Worm (Caenorhabditis elegans) whole organism, young adult: ENCODE measurements around the gene gly-13.

Experiments used
- B0261.1 ChIP-seq: sonication (generic microtip); optimal IDR thresholded peaks from 2 replicates; lab custom pipeline; 2016; ENCODE audit warnings: mild to moderate bottlenecking, missing genetic modification characterization, moderate library complexity, missing compliant biosample characterization
- C17E4.6 ChIP-seq: fragments of 200-800 bp; sonication (Bioruptor generic); IDR thresholded peaks from 2 replicates; pipeline ENCODE4 v1.3.6; 2022; ENCODE audit warnings: missing genetic modification reagents, missing genetic modification characterization, missing compliant biosample characterization
- D2030.7 ChIP-seq: fragments of 200-800 bp; sonication (Bioruptor generic); IDR thresholded peaks from 2 replicates; pipeline ENCODE4 v1.3.6; 2022; ENCODE audit warnings: missing genetic modification reagents, missing genetic modification characterization, missing compliant biosample characterization
- F23B12.7 ChIP-seq: sonication (generic microtip); optimal IDR thresholded peaks from 2 replicates; lab custom pipeline; 2017; ENCODE audit warnings: missing genetic modification characterization, mild to moderate bottlenecking, missing compliant biosample characterization, antibody characterized with exemption, moderate library complexity; ENCODE audit not compliant: insufficient read depth
- F33H1.4 ChIP-seq: fragments of 200-800 bp; sonication (Bioruptor generic); IDR thresholded peaks from 2 replicates; pipeline ENCODE4 v1.3.6; 2022; ENCODE audit warnings: missing genetic modification reagents, missing genetic modification characterization, missing compliant biosample characterization
- F39B2.1 ChIP-seq: fragments of 200-800 bp; sonication (Bioruptor generic); IDR thresholded peaks from 2 replicates; pipeline ENCODE4 v1.3.6; 2022; ENCODE audit warnings: missing genetic modification reagents, missing genetic modification characterization, missing compliant biosample characterization
- F49E8.2 ChIP-seq: sonication (generic microtip); optimal IDR thresholded peaks from 3 replicates; lab custom pipeline; 2017; ENCODE audit warnings: missing genetic modification characterization, mild to moderate bottlenecking, missing compliant biosample characterization, antibody characterized with exemption, moderate library complexity; ENCODE audit not compliant: insufficient read depth
- Y53G8AR.9 ChIP-seq: fragments of 200-800 bp; sonication (Bioruptor generic); conservative IDR thresholded peaks from 2 replicates; pipeline ENCODE4 v1.3.6; 2022; ENCODE audit warnings: missing genetic modification reagents, missing genetic modification characterization, missing compliant biosample characterization
- Y56A3A.18 ChIP-seq: fragments of 200-800 bp; sonication (Bioruptor generic); IDR thresholded peaks from 2 replicates; pipeline ENCODE4 v1.3.6; 2022; ENCODE audit warnings: missing genetic modification reagents, missing genetic modification characterization, missing compliant biosample characterization
- Y79H2A.3 ChIP-seq: fragments of 200-800 bp; sonication (Bioruptor generic); conservative IDR thresholded peaks from 2 replicates; pipeline ENCODE4 v1.3.6; 2022; ENCODE audit warnings: missing genetic modification reagents, missing genetic modification characterization, missing compliant biosample characterization
- ZK185.1 ChIP-seq: sonication (generic microtip); optimal IDR thresholded peaks from 2 replicates; lab custom pipeline; 2016; ENCODE audit warnings: mild to moderate bottlenecking, missing genetic modification characterization, missing compliant biosample characterization; ENCODE audit not compliant: poor library complexity, severe bottlenecking
- ama-1 ChIP-seq, 3 experiments: fragments of 150-350 bp in 1 of 3; sonication (generic microtip) in 2 of 3; optimal IDR thresholded peaks; 2 replicates each; lab custom pipeline; 2014 to 2018; ENCODE audit warnings: missing biosample characterization in 2 of 3, missing genetic modification characterization in 2 of 3, missing genetic modification reagents in 2 of 3
- aptf-3 ChIP-seq: fragments of 200-800 bp; sonication (Bioruptor generic); IDR thresholded peaks from 2 replicates; pipeline ENCODE4 v1.3.6; 2022; ENCODE audit warnings: missing genetic modification characterization, missing compliant biosample characterization
- atf-7 ChIP-seq: sonication (generic microtip); optimal IDR thresholded peaks from 2 replicates; lab custom pipeline; 2017; ENCODE audit warnings: mild to moderate bottlenecking, missing genetic modification characterization, missing compliant biosample characterization
- attf-3 ChIP-seq: fragments of 200-800 bp; sonication (Bioruptor generic); conservative IDR thresholded peaks from 2 replicates; pipeline ENCODE4 v1.3.6; 2022; ENCODE audit warnings: missing genetic modification reagents, missing genetic modification characterization, missing compliant biosample characterization
- attf-5 ChIP-seq: fragments of 200-800 bp; sonication (Bioruptor generic); optimal IDR thresholded peaks from 2 replicates; lab custom pipeline; 2018; ENCODE audit warnings: mild to moderate bottlenecking, missing genetic modification characterization, missing compliant biosample characterization
- ccch-3 ChIP-seq: fragments of 200-800 bp; sonication (Bioruptor generic); optimal IDR thresholded peaks from 2 replicates; lab custom pipeline; 2018; ENCODE audit warnings: mild to moderate bottlenecking, missing genetic modification characterization, missing compliant biosample characterization
- cebp-1 ChIP-seq, 2 experiments: fragments of 200-800 bp in 1 of 2; sonication (Bioruptor generic) in 1 of 2; sonication (generic microtip) in 1 of 2; IDR thresholded peaks in 1 of 2; optimal IDR thresholded peaks in 1 of 2; 2 replicates each; pipeline versions ENCODE4 v1.3.6 to Lab custom; 2017 to 2022; ENCODE audit warnings: missing compliant biosample characterization in 2 of 2, missing genetic modification characterization in 2 of 2, mild to moderate bottlenecking in 1 of 2, missing genetic modification reagents in 1 of 2, moderate library complexity in 1 of 2
- cebp-2 ChIP-seq: fragments of 200-800 bp; sonication (Bioruptor generic); IDR thresholded peaks from 2 replicates; pipeline ENCODE4 v1.3.6; 2022; ENCODE audit warnings: missing genetic modification characterization, missing compliant biosample characterization
- ceh-91 ChIP-seq: fragments of 200-800 bp; sonication (Bioruptor generic); IDR thresholded peaks from 2 replicates; pipeline ENCODE4 v1.3.6; 2022; ENCODE audit warnings: missing genetic modification reagents, missing genetic modification characterization, missing compliant biosample characterization
- dpff-1 ChIP-seq: sonication (generic microtip); optimal IDR thresholded peaks from 2 replicates; lab custom pipeline; 2017; ENCODE audit warnings: mild to moderate bottlenecking, missing genetic modification characterization, missing compliant biosample characterization
- efl-1 ChIP-seq: fragments of 150-350 bp; optimal IDR thresholded peaks from 2 replicates; lab custom pipeline; 2014; ENCODE audit warnings: missing biosample characterization, missing genetic modification reagents, missing genetic modification characterization
- ets-4 ChIP-seq: fragments of 200-800 bp; sonication (Bioruptor generic); optimal IDR thresholded peaks from 2 replicates; lab custom pipeline; 2018; ENCODE audit warnings: mild to moderate bottlenecking, missing genetic modification characterization, missing compliant biosample characterization
- hmg-1.2 ChIP-seq: fragments of 200-800 bp; sonication (Bioruptor generic); IDR thresholded peaks from 2 replicates; pipeline ENCODE4 v1.3.6; 2022; ENCODE audit warnings: missing genetic modification reagents, missing genetic modification characterization, missing compliant biosample characterization
- hmg-20 ChIP-seq: fragments of 200-800 bp; sonication (Bioruptor generic); IDR thresholded peaks from 2 replicates; pipeline ENCODE4 v1.3.6; 2022; ENCODE audit warnings: missing genetic modification reagents, missing genetic modification characterization, missing compliant biosample characterization
- let-607 ChIP-seq, 2 experiments: fragments of 200-800 bp in 1 of 2; sonication (Bioruptor generic) in 1 of 2; sonication (generic microtip) in 1 of 2; optimal IDR thresholded peaks; 2 replicates each; lab custom pipeline; 2016 to 2018; ENCODE audit warnings: mild to moderate bottlenecking in 2 of 2, missing compliant biosample characterization in 2 of 2, missing genetic modification characterization in 2 of 2, moderate library complexity in 2 of 2, missing genotype in 1 of 2
- lin-40 ChIP-seq: sonication (generic microtip); optimal IDR thresholded peaks from 2 replicates; lab custom pipeline; 2016; ENCODE audit warnings: missing genetic modification characterization, mild to moderate bottlenecking, missing compliant biosample characterization, missing genotype, missing genetic modification reagents
- lin-54 ChIP-seq: fragments of 200-800 bp; sonication (Bioruptor generic); optimal IDR thresholded peaks from 2 replicates; lab custom pipeline; 2018; ENCODE audit warnings: mild to moderate bottlenecking, missing genetic modification characterization, missing compliant biosample characterization
- lsy-27 ChIP-seq: sonication (generic microtip); optimal IDR thresholded peaks from 2 replicates; lab custom pipeline; 2017; ENCODE audit warnings: missing genetic modification characterization, mild to moderate bottlenecking, missing compliant biosample characterization, antibody characterized with exemption, missing genotype, borderline replicate concordance; ENCODE audit not compliant: insufficient read depth
- madf-10 ChIP-seq: sonication (generic microtip); optimal IDR thresholded peaks from 2 replicates; lab custom pipeline; 2016; ENCODE audit warnings: mild to moderate bottlenecking, missing genetic modification characterization, missing compliant biosample characterization
- madf-6 ChIP-seq: fragments of 200-800 bp; sonication (Bioruptor generic); IDR thresholded peaks from 2 replicates; pipeline ENCODE4 v1.3.6; 2022; ENCODE audit warnings: missing genetic modification reagents, missing genetic modification characterization, missing compliant biosample characterization
- mes-4 ChIP-seq: sonication (generic microtip); optimal IDR thresholded peaks from 2 replicates; lab custom pipeline; 2016; ENCODE audit warnings: missing genotype, missing genetic modification characterization, missing compliant biosample characterization
- nfyb-1 ChIP-seq: fragments of 200-800 bp; sonication (Bioruptor generic); IDR thresholded peaks from 2 replicates; pipeline ENCODE4 v1.3.6; 2022; ENCODE audit warnings: missing genetic modification reagents, missing genetic modification characterization, missing compliant biosample characterization
- nhr-27 ChIP-seq: fragments of 200-800 bp; sonication (Bioruptor generic); optimal IDR thresholded peaks from 2 replicates; lab custom pipeline; 2018; ENCODE audit warnings: mild to moderate bottlenecking, missing genetic modification characterization, moderate library complexity, missing compliant biosample characterization
- nhr-80 ChIP-seq: sonication (generic microtip); optimal IDR thresholded peaks from 2 replicates; lab custom pipeline; 2016; ENCODE audit warnings: missing genetic modification characterization, missing compliant biosample characterization
- pbrm-1 ChIP-seq: fragments of 200-800 bp; sonication (Bioruptor generic); IDR thresholded peaks from 2 replicates; pipeline ENCODE4 v1.3.6; 2022; ENCODE audit warnings: missing genetic modification reagents, missing genetic modification characterization, missing compliant biosample characterization
- tbp1 ChIP-seq: fragments of 200-800 bp; sonication (Bioruptor generic); optimal IDR thresholded peaks from 2 replicates; lab custom pipeline; 2018; ENCODE audit warnings: mild to moderate bottlenecking, missing genetic modification characterization, missing compliant biosample characterization
- tlf-1 ChIP-seq: fragments of 200-800 bp; sonication (Bioruptor generic); optimal IDR thresholded peaks from 2 replicates; lab custom pipeline; 2018; ENCODE audit warnings: mild to moderate bottlenecking, missing genetic modification characterization, missing compliant biosample characterization
- unc-62 ChIP-seq: fragments of 150-350 bp; optimal IDR thresholded peaks from 2 replicates; lab custom pipeline; 2014; ENCODE audit warnings: missing biosample characterization, missing genetic modification reagents, missing genetic modification characterization
- xnd-1 ChIP-seq: sonication (generic microtip); optimal IDR thresholded peaks from 2 replicates; lab custom pipeline; 2016; ENCODE audit warnings: missing genotype, missing genetic modification reagents, missing genetic modification characterization, missing compliant biosample characterization
- zfh-2 ChIP-seq: fragments of 200-800 bp; sonication (Bioruptor generic); conservative IDR thresholded peaks from 2 replicates; pipeline ENCODE4 v1.3.6; 2022; ENCODE audit warnings: missing genetic modification reagents, missing genetic modification characterization, missing compliant biosample characterization
- ztf-22 ChIP-seq: fragments of 200-800 bp; sonication (Bioruptor generic); optimal IDR thresholded peaks from 2 replicates; lab custom pipeline; 2018; ENCODE audit warnings: mild to moderate bottlenecking, missing genetic modification characterization, moderate library complexity, missing compliant biosample characterization
- ztf-26 ChIP-seq: sonication (generic microtip); optimal IDR thresholded peaks from 2 replicates; lab custom pipeline; 2017; ENCODE audit warnings: missing genetic modification characterization, missing compliant biosample characterization

Gene gly-13

ce11 chrX:9271886-9272285 is 24.5 kb downstream of the gly-13 start:
- TF ChIP-seq zfh-2 (GFP tag; lab: Robert Waterston, UW): no peak
- peak; percentile 22 for TF ChIP-seq attf-5 (GFP tag; lab: Kevin White, UChicago)
- peak; percentile 65 to 84 for TF ChIP-seq let-607 (tag; optimal IDR thresholded peaks at IDR 0.05; lab: Kevin White, UChicago)
- TF ChIP-seq B0261.1 (tag; lab: Kevin White, UChicago): no peak
- TF ChIP-seq F39B2.1: no peak
- TF ChIP-seq cebp-2 (GFP tag; lab: Robert Waterston, UW): no peak
- 0 out of 2 replicates have a peak, but pooled peaks have one; percentile 17 for TF ChIP-seq nfyb-1
- peak; percentile 14 for TF ChIP-seq ztf-26 (tag; lab: Kevin White, UChicago)
- peak; percentile 8 for TF ChIP-seq ZK185.1 (tag; lab: Kevin White, UChicago)
- TF ChIP-seq hmg-1.2 (GFP tag; lab: Robert Waterston, UW): peak; percentile 30; the same call in 1 of the 2 replicates
- no peak for TF ChIP-seq tbp1 (GFP tag; lab: Kevin White, UChicago)
- no peak for TF ChIP-seq pbrm-1 (GFP tag; lab: Robert Waterston, UW)
- no peak for TF ChIP-seq ccch-3 (GFP tag; lab: Kevin White, UChicago)
- no peak for TF ChIP-seq lsy-27
- TF ChIP-seq madf-6 (GFP tag; lab: Robert Waterston, UW): no peak
- TF ChIP-seq ama-1 (optimal IDR thresholded peaks at IDR 0.05; lab: Kevin White, UChicago): no peak
- no peak for TF ChIP-seq ama-1 (GFP tag; optimal IDR thresholded peaks at IDR 0.05; lab: Kevin White, UChicago)
- TF ChIP-seq nhr-80 (tag; lab: Kevin White, UChicago): peak; percentile 95
- TF ChIP-seq mes-4 (tag; lab: Kevin White, UChicago): no peak
- TF ChIP-seq madf-10 (tag; lab: Kevin White, UChicago): no peak
- peak; percentile 1 for TF ChIP-seq ztf-22 (GFP tag; lab: Kevin White, UChicago)
- peak; percentile 47 for TF ChIP-seq atf-7
- TF ChIP-seq aptf-3 (GFP tag; lab: Robert Waterston, UW): no peak
- no peak for TF ChIP-seq unc-62 (GFP tag; lab: Kevin White, UChicago)
- TF ChIP-seq nhr-27 (tag; lab: Kevin White, UChicago): no peak
- no peak for TF ChIP-seq Y79H2A.3 (GFP tag; lab: Robert Waterston, UW)
- TF ChIP-seq dpff-1 (tag; lab: Kevin White, UChicago): no peak
- TF ChIP-seq F49E8.2 (tag; lab: Kevin White, UChicago): no peak
- peak; percentile 51 for TF ChIP-seq ets-4 (GFP tag; lab: Kevin White, UChicago)
- TF ChIP-seq lin-40 (tag; lab: Kevin White, UChicago): no peak

- TF ChIP-seq dpff-1 (tag; lab: Kevin White, UChicago) (no peak), hmg-20 (GFP tag; lab: Robert Waterston, UW) (no peak), D2030.7 (GFP tag; lab: Robert Waterston, UW) (no peak), efl-1 (GFP tag; lab: Kevin White, UChicago) (no peak), xnd-1 (tag; lab: Kevin White, UChicago) (no peak), nhr-27 (tag; lab: Kevin White, UChicago) (no peak), mes-4 (tag; lab: Kevin White, UChicago) (no peak), F23B12.7 (tag; lab: Kevin White, UChicago) (no peak)
- TF ChIP-seq, all 124 proteins: peak for 0
Measured at ce11 chrX:9270753-9271152, 25.7 kb downstream of the gly-13 start, which contains the start of gene B0416.5. B0416.5 (minus strand) TSS chrX:9270853.

ce11 chrX:9268373-9268772 is 28.0 kb downstream of the gly-13 start:
- peak; percentile 55; the same call in 1 of the 2 replicates for TF ChIP-seq Y56A3A.18 (GFP tag; lab: Robert Waterston, UW)
- no peak for TF ChIP-seq cebp-1 (GFP tag; IDR thresholded peaks at IDR 0.05; lab: Robert Waterston, UW)
- peak; percentile 9 for TF ChIP-seq cebp-1 (tag; optimal IDR thresholded peaks at IDR 0.05; lab: Kevin White, UChicago)
- TF ChIP-seq hmg-1.2 (GFP tag; lab: Robert Waterston, UW): 0 out of 2 replicates have a peak, but pooled peaks have one; percentile 10
- no peak for TF ChIP-seq ceh-91 (GFP tag; lab: Robert Waterston, UW)
- TF ChIP-seq Y53G8AR.9 (GFP tag; lab: Robert Waterston, UW): 0 out of 2 replicates have a peak, but pooled peaks have one; percentile 38
- 0 out of 2 replicates have a peak, but pooled peaks have one; percentile 39 for TF ChIP-seq cebp-2 (GFP tag; lab: Robert Waterston, UW)
- no peak for TF ChIP-seq tlf-1 (GFP tag; lab: Kevin White, UChicago)
- no peak for TF ChIP-seq attf-3 (GFP tag; lab: Robert Waterston, UW)
- no peak for TF ChIP-seq C17E4.6 (GFP tag; lab: Robert Waterston, UW)
- TF ChIP-seq F33H1.4 (GFP tag; lab: Robert Waterston, UW): no peak
- no peak for TF ChIP-seq lin-54 (GFP tag; lab: Kevin White, UChicago)
